Fruit fly (Drosophila melanogaster) whole organism, embryonic: ENCODE data around the gene Pmm2.

Source experiments
- Ada2b ChIP-seq: fragments of 200-800 bp; sonication (Bioruptor generic); IDR thresholded peaks from 2 replicates; pipeline ENCODE4 v1.3.6; 2022; ENCODE audit warnings: missing biosample characterization, missing genetic modification characterization
- BtbVII ChIP-seq: fragments of 200-800 bp; sonication (Bioruptor generic); optimal IDR thresholded peaks from 3 replicates; lab custom pipeline; 2017; ENCODE audit warnings: missing biosample characterization, mild to moderate bottlenecking, missing genetic modification characterization
- CG10147 ChIP-seq: fragments of 200-800 bp; sonication (Bioruptor generic); optimal IDR thresholded peaks from 2 replicates; lab custom pipeline; 2019; ENCODE audit warnings: missing biosample characterization, mild to moderate bottlenecking, missing genetic modification characterization, moderate library complexity
- CG10209 ChIP-seq: fragments of 200-800 bp; sonication (Bioruptor generic); optimal IDR thresholded peaks from 3 replicates; lab custom pipeline; 2017; ENCODE audit warnings: missing biosample characterization, mild to moderate bottlenecking, missing genetic modification characterization, missing genetic modification reagents
- CG10267 ChIP-seq: fragments of 200-800 bp; sonication (Bioruptor generic); optimal IDR thresholded peaks from 2 replicates; lab custom pipeline; 2018; ENCODE audit warnings: missing biosample characterization, mild to moderate bottlenecking, missing genetic modification characterization, moderate library complexity
- CG10431 ChIP-seq: fragments of 200-800 bp; sonication (Bioruptor generic); optimal IDR thresholded peaks from 3 replicates; lab custom pipeline; 2018; ENCODE audit warnings: missing biosample characterization, mild to moderate bottlenecking, missing genetic modification characterization
- CG10543 ChIP-seq: fragments of 200-800 bp; sonication (Bioruptor generic); optimal IDR thresholded peaks from 3 replicates; lab custom pipeline; 2017; ENCODE audit warnings: missing biosample characterization, mild to moderate bottlenecking, missing genetic modification characterization, moderate library complexity
- CG12155 ChIP-seq: fragments of 200-800 bp; sonication (Bioruptor generic); optimal IDR thresholded peaks from 3 replicates; lab custom pipeline; 2016; ENCODE audit warnings: missing biosample characterization, missing genetic modification characterization
- CG12659 ChIP-seq: fragments of 200-800 bp; sonication (Bioruptor generic); optimal IDR thresholded peaks from 3 replicates; lab custom pipeline; 2017; ENCODE audit warnings: mild to moderate bottlenecking, missing biosample characterization, missing genetic modification reagents, missing genetic modification characterization
- CG1602 ChIP-seq: fragments of 200-800 bp; sonication (Bioruptor generic); optimal IDR thresholded peaks from 3 replicates; lab custom pipeline; 2016; ENCODE audit warnings: missing biosample characterization, missing genetic modification characterization
- CG1603 ChIP-seq: fragments of 200-800 bp; sonication (Bioruptor generic); optimal IDR thresholded peaks from 2 replicates; lab custom pipeline; 2019; ENCODE audit warnings: missing biosample characterization, mild to moderate bottlenecking, missing genetic modification characterization, moderate library complexity
- CG17385 ChIP-seq: fragments of 200-800 bp; sonication (Bioruptor generic); optimal IDR thresholded peaks from 3 replicates; lab custom pipeline; 2018; ENCODE audit warnings: missing biosample characterization, mild to moderate bottlenecking, missing genetic modification characterization
- CG2120 ChIP-seq: fragments of 200-800 bp; sonication (Bioruptor generic); optimal IDR thresholded peaks from 3 replicates; lab custom pipeline; 2016; ENCODE audit warnings: missing biosample characterization, missing genetic modification characterization
- CG2678 ChIP-seq: fragments of 200-800 bp; sonication (Bioruptor generic); optimal IDR thresholded peaks from 3 replicates; lab custom pipeline; 2019; ENCODE audit warnings: missing biosample characterization, mild to moderate bottlenecking, missing genetic modification characterization, moderate library complexity
- CG30403 ChIP-seq: fragments of 200-800 bp; sonication (Bioruptor generic); optimal IDR thresholded peaks from 3 replicates; lab custom pipeline; 2016; ENCODE audit warnings: missing biosample characterization, missing genetic modification characterization
- CG31441 ChIP-seq: fragments of 200-800 bp; sonication (Bioruptor generic); IDR thresholded peaks from 2 replicates; pipeline ENCODE4 v1.3.6; 2022; ENCODE audit warnings: missing biosample characterization, missing genetic modification characterization
- CG32772 ChIP-seq: fragments of 200-800 bp; sonication (Bioruptor generic); IDR thresholded peaks from 2 replicates; pipeline ENCODE4 v1.3.6; 2022; ENCODE audit warnings: missing biosample characterization, missing genetic modification characterization
- CG43689 ChIP-seq: fragments of 200-800 bp; sonication (Bioruptor generic); IDR thresholded peaks from 2 replicates; pipeline ENCODE4 v1.3.6; 2022; ENCODE audit warnings: missing biosample characterization, missing genetic modification characterization
- CG6654 ChIP-seq: fragments of 200-800 bp; sonication (Bioruptor generic); optimal IDR thresholded peaks from 2 replicates; lab custom pipeline; 2017; ENCODE audit warnings: missing biosample characterization, mild to moderate bottlenecking, missing genetic modification characterization
- CG8290 ChIP-seq, 3 experiments: fragments of 200-800 bp; sonication (Bioruptor generic); optimal IDR thresholded peaks; 2 replicates each; lab custom pipeline; 2016 to 2019; ENCODE audit warnings: missing biosample characterization in 3 of 3, missing genetic modification characterization in 3 of 3, mild to moderate bottlenecking in 2 of 3, moderate library complexity in 1 of 3
- CG8924 ChIP-seq: fragments of 200-800 bp; optimal IDR thresholded peaks from 3 replicates; lab custom pipeline; 2019; ENCODE audit warnings: missing biosample characterization, mild to moderate bottlenecking, missing genetic modification characterization, moderate library complexity
- CG9437 ChIP-seq: fragments of 200-800 bp; sonication (Bioruptor generic); optimal IDR thresholded peaks from 2 replicates; lab custom pipeline; 2018; ENCODE audit warnings: missing biosample characterization, mild to moderate bottlenecking, missing genetic modification characterization
- CTCF ChIP-seq: fragments of 200-800 bp; sonication (Bioruptor generic); optimal IDR thresholded peaks from 2 replicates; lab custom pipeline; 2017; ENCODE audit warnings: missing biosample characterization, mild to moderate bottlenecking, missing genetic modification characterization, moderate library complexity
- Dbx ChIP-seq: fragments of 200-800 bp; sonication (Bioruptor generic); IDR thresholded peaks from 3 replicates; pipeline ENCODE4 v1.3.6; 2022; ENCODE audit warnings: missing biosample characterization, missing genetic modification characterization
- Fer1 ChIP-seq: fragments of 200-800 bp; sonication (Bioruptor generic); optimal IDR thresholded peaks from 2 replicates; lab custom pipeline; 2017; ENCODE audit warnings: missing biosample characterization, mild to moderate bottlenecking, missing genetic modification characterization
- GATAe ChIP-seq: fragments of 200-800 bp; sonication (Bioruptor generic); conservative IDR thresholded peaks from 2 replicates; pipeline ENCODE4 v1.3.6; 2022; ENCODE audit warnings: missing biosample characterization, missing genetic modification characterization
- HLH54F ChIP-seq: fragments of 200-800 bp; sonication (Bioruptor generic); optimal IDR thresholded peaks from 3 replicates; lab custom pipeline; 2016; ENCODE audit warnings: missing biosample characterization, missing genetic modification characterization
- Hr39 ChIP-seq: fragments of >200 bp; optimal IDR thresholded peaks from 2 replicates; lab custom pipeline; 2017
- Lhr ChIP-seq: fragments of 200-800 bp; sonication (Bioruptor generic); optimal IDR thresholded peaks from 3 replicates; lab custom pipeline; 2017; ENCODE audit warnings: mild to moderate bottlenecking, missing biosample characterization, missing genetic modification reagents, missing genetic modification characterization
- Meics ChIP-seq: fragments of 200-800 bp; sonication (Bioruptor generic); optimal IDR thresholded peaks from 2 replicates; lab custom pipeline; 2017; ENCODE audit warnings: missing biosample characterization, mild to moderate bottlenecking, missing genetic modification characterization
- Myb ChIP-seq: fragments of 200-800 bp; sonication (Bioruptor generic); optimal IDR thresholded peaks from 2 replicates; lab custom pipeline; 2016; ENCODE audit warnings: missing biosample characterization, missing genetic modification characterization
- NFAT ChIP-seq: fragments of 200-800 bp; sonication (Bioruptor generic); IDR thresholded peaks from 2 replicates; pipeline ENCODE4 v1.3.6; 2022; ENCODE audit warnings: missing biosample characterization, missing genetic modification characterization
- NfI ChIP-seq: fragments of 200-800 bp; sonication (Bioruptor generic); optimal IDR thresholded peaks from 3 replicates; lab custom pipeline; 2018; ENCODE audit warnings: missing biosample characterization, mild to moderate bottlenecking, missing genetic modification characterization, moderate library complexity
- Rfx ChIP-seq: fragments of 200-800 bp; sonication (Bioruptor generic); IDR thresholded peaks from 2 replicates; pipeline ENCODE4 v1.3.6; 2022; ENCODE audit warnings: missing biosample characterization, missing genetic modification characterization
- Usf ChIP-seq: fragments of 200-800 bp; sonication (Bioruptor generic); optimal IDR thresholded peaks from 2 replicates; lab custom pipeline; 2017; ENCODE audit warnings: missing genotype, missing biosample characterization, missing genetic modification characterization
- Xrp1 ChIP-seq: fragments of 200-800 bp; sonication (Bioruptor generic); IDR thresholded peaks from 2 replicates; pipeline ENCODE4 v1.3.6; 2022; ENCODE audit warnings: missing biosample characterization, missing genetic modification characterization
- abd-A ChIP-seq: fragments of 200-800 bp; sonication (Bioruptor generic); optimal IDR thresholded peaks from 3 replicates; lab custom pipeline; 2019; ENCODE audit warnings: missing biosample characterization, mild to moderate bottlenecking, missing genetic modification characterization, moderate library complexity
- crp ChIP-seq, 2 experiments: fragments of 200-800 bp; sonication (Bioruptor generic); optimal IDR thresholded peaks; 2 replicates in 1 of 2; 3 replicates in 1 of 2; lab custom pipeline; 2017; ENCODE audit warnings: missing biosample characterization in 2 of 2, missing genetic modification characterization in 2 of 2, mild to moderate bottlenecking in 1 of 2, moderate library complexity in 1 of 2
- dpn ChIP-seq, 2 experiments: fragments of 200-800 bp; sonication (Bioruptor generic); optimal IDR thresholded peaks; 3 replicates each; lab custom pipeline; 2016; ENCODE audit warnings: missing biosample characterization in 2 of 2, missing genetic modification characterization in 2 of 2
- jumu ChIP-seq: fragments of 200-800 bp; sonication (Bioruptor generic); optimal IDR thresholded peaks from 3 replicates; lab custom pipeline; 2016; ENCODE audit warnings: missing biosample characterization, missing genetic modification characterization
- p53 ChIP-seq: fragments of 200-800 bp; sonication (Bioruptor generic); optimal IDR thresholded peaks from 2 replicates; lab custom pipeline; 2016; ENCODE audit warnings: missing biosample characterization, missing genetic modification characterization
- prd ChIP-seq, 3 experiments: fragments of >200 bp in 2 of 3; fragments of 200-800 bp in 1 of 3; sonication (Bioruptor generic) in 1 of 3; optimal IDR thresholded peaks in 2 of 3; IDR thresholded peaks in 1 of 3; 2 replicates in 2 of 3; 3 replicates in 1 of 3; pipeline versions ENCODE4 v1.3.6 to Lab custom; 2017 to 2022; ENCODE audit warnings: missing biosample characterization in 1 of 3, missing genetic modification characterization in 1 of 3
- pum ChIP-seq: fragments of 200-800 bp; sonication (Bioruptor generic); optimal IDR thresholded peaks from 2 replicates; lab custom pipeline; 2016; ENCODE audit warnings: missing biosample characterization, missing genetic modification characterization
- row ChIP-seq: fragments of 200-800 bp; sonication (Bioruptor generic); IDR thresholded peaks from 3 replicates; pipeline ENCODE4 v1.3.6; 2022; ENCODE audit warnings: missing biosample characterization, missing genetic modification characterization
- sens ChIP-seq: fragments of 200-800 bp; sonication (Bioruptor generic); peaks from one replicate; lab custom pipeline; 2016; ENCODE audit warnings: missing biosample characterization, missing genetic modification characterization
- slbo ChIP-seq: fragments of 200-800 bp; sonication (Bioruptor generic); IDR thresholded peaks from 2 replicates; pipeline ENCODE4 v1.3.6; 2022; ENCODE audit warnings: missing biosample characterization, missing genetic modification characterization
- sug ChIP-seq: fragments of 200-800 bp; optimal IDR thresholded peaks from 2 replicates; lab custom pipeline; 2019; ENCODE audit warnings: missing biosample characterization, mild to moderate bottlenecking, missing genetic modification characterization, moderate library complexity
- usp ChIP-seq: fragments of >200 bp; optimal IDR thresholded peaks from 2 replicates; lab custom pipeline; 2017; ENCODE audit warnings: missing biosample characterization, missing genetic modification characterization
- zf30C ChIP-seq: fragments of 200-800 bp; sonication (Bioruptor generic); optimal IDR thresholded peaks from 3 replicates; lab custom pipeline; 2018; ENCODE audit warnings: missing biosample characterization, mild to moderate bottlenecking, missing genetic modification characterization

Gene Pmm2

dm6 chr3L:12503865-12504650, 30.3 kb upstream of the Pmm2 start, which contains the start of the genes CG10646 and vih (continued):
- peak; percentile 63 for TF ChIP-seq CG8924
- no peak for TF ChIP-seq CG10431 (GFP tag; lab: Kevin White, UChicago)
- TF ChIP-seq CG31441 (GFP tag; lab: Robert Waterston, UW): peak; percentile 63
- peak; percentile 48 for TF ChIP-seq CG1602 (GFP tag; lab: Kevin White, UChicago)
- TF ChIP-seq sug (tag; lab: Kevin White, UChicago): peak; percentile 45
- no peak for TF ChIP-seq Hr39 (lab: Kevin White, UChicago)
- TF ChIP-seq CG30403 (GFP tag; lab: Kevin White, UChicago): peak; percentile 60
- TF ChIP-seq Fer1 (GFP tag; lab: Kevin White, UChicago): peak; percentile 57
- peak in 1 of 2 experiments; percentile 33 for TF ChIP-seq crp (GFP tag; optimal IDR thresholded peaks at IDR 0.05; lab: Kevin White, UChicago)
- peak; percentile 70 for TF ChIP-seq Meics (GFP tag; lab: Kevin White, UChicago)
- TF ChIP-seq CG10543 (GFP tag; lab: Kevin White, UChicago): peak; percentile 65
- peak; percentile 90 for TF ChIP-seq Myb (GFP tag; lab: Kevin White, UChicago)
- TF ChIP-seq CG32772 (GFP tag; lab: Robert Waterston, UW): no peak
- peak; percentile 35; the same call in 1 of the 2 replicates for TF ChIP-seq NFAT (GFP tag; lab: Robert Waterston, UW)
- TF ChIP-seq prd (optimal IDR thresholded peaks at IDR 0.05; lab: Kevin White, UChicago): no peak
- TF ChIP-seq prd (GFP tag; IDR thresholded peaks at IDR 0.05; lab: Robert Waterston, UW): peak; percentile 40; the same call in 1 of the 3 replicates
- TF ChIP-seq CG10147 (GFP tag; lab: Kevin White, UChicago): peak; percentile 20
- TF ChIP-seq row (GFP tag; lab: Robert Waterston, UW): peak; percentile 63
- no peak for TF ChIP-seq pum (GFP tag; lab: Kevin White, UChicago)
- TF ChIP-seq CG17385 (GFP tag; lab: Kevin White, UChicago): peak; percentile 29
- TF ChIP-seq dpn (GFP tag; optimal IDR thresholded peaks at IDR 0.05; lab: Kevin White, UChicago): peak; percentile 31 to 43
- TF ChIP-seq slbo: peak; percentile 60
- no peak for TF ChIP-seq CG43689 (GFP tag; lab: Robert Waterston, UW)
- peak; percentile 48 for TF ChIP-seq CG10209 (GFP tag; lab: Kevin White, UChicago)
- 0 out of 2 replicates have a peak, but pooled peaks have one; percentile 7 for TF ChIP-seq Xrp1 (GFP tag; lab: Robert Waterston, UW)
- 0 out of 3 replicates have a peak, but pooled peaks have one; percentile 37 for TF ChIP-seq Dbx (GFP tag; lab: Robert Waterston, UW)
- TF ChIP-seq Usf (GFP tag; lab: Kevin White, UChicago): no peak
- peak; percentile 60 for TF ChIP-seq NfI (GFP tag; lab: Kevin White, UChicago)
- TF ChIP-seq p53 (GFP tag; lab: Kevin White, UChicago): no peak
- peak; percentile 43 for TF ChIP-seq CG8290 (GFP tag; optimal IDR thresholded peaks at IDR 0.05; lab: Kevin White, UChicago)
- TF ChIP-seq CG8290 (tag; optimal IDR thresholded peaks at IDR 0.05; lab: Kevin White, UChicago): no peak
- TF ChIP-seq abd-A (tag; lab: Kevin White, UChicago): no peak
- TF ChIP-seq Lhr (GFP tag; lab: Kevin White, UChicago): peak; percentile 37
- peak; percentile 51 for TF ChIP-seq CG2120 (GFP tag; lab: Kevin White, UChicago)
- TF ChIP-seq BtbVII (GFP tag; lab: Kevin White, UChicago): peak; percentile 38
- peak; percentile 57 for TF ChIP-seq CG2678 (tag; lab: Kevin White, UChicago)
- TF ChIP-seq jumu (GFP tag; lab: Kevin White, UChicago): peak; percentile 31
- TF ChIP-seq HLH54F (GFP tag; lab: Kevin White, UChicago): peak; percentile 30
- peak; percentile 2 for TF ChIP-seq zf30C (GFP tag; lab: Kevin White, UChicago)
- peak; percentile 61 for TF ChIP-seq CG9437 (GFP tag; lab: Kevin White, UChicago)
- peak; percentile 75 for TF ChIP-seq CG12659 (GFP tag; lab: Kevin White, UChicago)
- peak; percentile 53 for TF ChIP-seq Rfx (GFP tag; lab: Robert Waterston, UW)
- 0 out of 2 replicates have a peak, but pooled peaks have one; percentile 18 for TF ChIP-seq Ada2b (GFP tag; lab: Robert Waterston, UW)
- peak; percentile 71 for TF ChIP-seq CG1603 (tag; lab: Kevin White, UChicago)
- peak; percentile 55; the same call in 1 of the 2 replicates for TF ChIP-seq GATAe (GFP tag; lab: Robert Waterston, UW)
- no peak for TF ChIP-seq CG6654 (GFP tag; lab: Kevin White, UChicago)
- peak; percentile 91 for TF ChIP-seq CG10267
- no peak for TF ChIP-seq usp (GFP tag; lab: Kevin White, UChicago)
- TF ChIP-seq sens: peak; percentile 85
- TF ChIP-seq CTCF (GFP tag; lab: Kevin White, UChicago): peak; percentile 10
- TF ChIP-seq CG12155 (GFP tag; lab: Kevin White, UChicago): peak; percentile 63
